Worm (Caenorhabditis elegans) whole organism, L4 larva: Measurements from ENCODE around the gene srz-56.

Source experiments
- F26F4.8 ChIP-seq: fragments of 200-800 bp; sonication (Bioruptor generic); conservative IDR thresholded peaks from 2 replicates; pipeline ENCODE4 v1.3.6; 2022; ENCODE audit warnings: missing genetic modification characterization, missing compliant biosample characterization
- R02D3.7 ChIP-seq: fragments of 150-350 bp; sonication (generic microtip); optimal IDR thresholded peaks from 3 replicates; lab custom pipeline; 2014; ENCODE audit warnings: missing biosample characterization, missing genetic modification characterization
- Y5F2A.4 ChIP-seq: fragments of 200-800 bp; sonication (Bioruptor generic); optimal IDR thresholded peaks from 2 replicates; lab custom pipeline; 2018; ENCODE audit warnings: mild to moderate bottlenecking, missing genetic modification characterization, missing compliant biosample characterization
- aha-1 ChIP-seq: fragments of 150-350 bp; peaks from one replicate; lab custom pipeline; 2014; ENCODE audit warnings: missing biosample characterization, missing genetic modification characterization
- arid-1 ChIP-seq: fragments of 200-800 bp; sonication (Bioruptor generic); conservative IDR thresholded peaks from 2 replicates; pipeline ENCODE4 v1.3.6; 2022; ENCODE audit warnings: missing genetic modification reagents, missing genetic modification characterization, missing compliant biosample characterization
- attf-4 ChIP-seq: sonication (generic microtip); optimal IDR thresholded peaks from 3 replicates; lab custom pipeline; 2017; ENCODE audit warnings: missing biosample characterization, missing genetic modification characterization
- ceh-62 ChIP-seq: sonication (generic microtip); optimal IDR thresholded peaks from 2 replicates; lab custom pipeline; 2017; ENCODE audit warnings: missing biosample characterization, missing genetic modification characterization
- daf-16 ChIP-seq, 3 experiments: sonication (generic microtip); optimal IDR thresholded peaks; 2 replicates each; lab custom pipeline; 2016 to 2017; ENCODE audit warnings: missing genetic modification characterization in 3 of 3, missing genetic modification reagents in 3 of 3, mild to moderate bottlenecking in 2 of 3, missing compliant biosample characterization in 2 of 3, missing biosample characterization in 1 of 3, moderate library complexity in 1 of 3
- daf-19 ChIP-seq: fragments of 200-800 bp; sonication (Bioruptor generic); conservative IDR thresholded peaks from 2 replicates; pipeline ENCODE4 v1.3.6; 2022; ENCODE audit warnings: missing genetic modification characterization, missing compliant biosample characterization
- dmd-9 ChIP-seq: fragments of 200-800 bp; sonication (Bioruptor generic); IDR thresholded peaks from 2 replicates; pipeline ENCODE4 v1.3.6; 2022; ENCODE audit warnings: missing genetic modification reagents, missing genetic modification characterization, missing compliant biosample characterization
- duxl-1 ChIP-seq: sonication (generic microtip); optimal IDR thresholded peaks from 2 replicates; lab custom pipeline; 2016; ENCODE audit warnings: mild to moderate bottlenecking, missing genetic modification characterization, moderate library complexity, missing compliant biosample characterization; ENCODE audit not compliant: poor library complexity
- dve-1 ChIP-seq: sonication (generic microtip); optimal IDR thresholded peaks from 2 replicates; lab custom pipeline; 2017; ENCODE audit warnings: antibody characterized with exemption, mild to moderate bottlenecking, missing genetic modification characterization, missing compliant biosample characterization; ENCODE audit not compliant: insufficient read depth
- fkh-10 ChIP-seq: fragments of 150-350 bp; optimal IDR thresholded peaks from 2 replicates; lab custom pipeline; 2014; ENCODE audit warnings: missing biosample characterization, missing genetic modification reagents, missing genetic modification characterization
- fos-1 ChIP-seq: fragments of 150-350 bp; optimal IDR thresholded peaks from 2 replicates; lab custom pipeline; 2014; ENCODE audit warnings: missing biosample characterization, missing genetic modification characterization
- gei-8 ChIP-seq: fragments of 200-800 bp; sonication (Bioruptor generic); optimal IDR thresholded peaks from 2 replicates; lab custom pipeline; 2018; ENCODE audit warnings: mild to moderate bottlenecking, missing genetic modification characterization, missing compliant biosample characterization
- hlh-30 ChIP-seq: sonication (generic microtip); optimal IDR thresholded peaks from 2 replicates; lab custom pipeline; 2017; ENCODE audit warnings: antibody characterized with exemption, mild to moderate bottlenecking, missing genetic modification characterization, missing compliant biosample characterization; ENCODE audit not compliant: insufficient read depth
- lin-13 ChIP-seq: fragments of 150-350 bp; optimal IDR thresholded peaks from 2 replicates; lab custom pipeline; 2014; ENCODE audit warnings: missing biosample characterization, missing genetic modification reagents, missing genetic modification characterization
- lir-3 ChIP-seq: sonication (generic microtip); optimal IDR thresholded peaks from 2 replicates; lab custom pipeline; 2016; ENCODE audit warnings: mild to moderate bottlenecking, missing genetic modification characterization, missing compliant biosample characterization
- madf-5 ChIP-seq, 2 experiments: fragments of 200-800 bp; sonication (Bioruptor generic); IDR thresholded peaks; 2 replicates each; pipeline ENCODE4 v1.3.6; 2022; ENCODE audit warnings: missing compliant biosample characterization in 2 of 2, missing genetic modification characterization in 2 of 2
- mep-1 ChIP-seq: fragments of 150-350 bp; sonication (generic microtip); optimal IDR thresholded peaks from 3 replicates; lab custom pipeline; 2014; ENCODE audit warnings: missing biosample characterization, missing genetic modification characterization
- mxl-2 ChIP-seq: fragments of 200-800 bp; sonication (Bioruptor generic); conservative IDR thresholded peaks from 2 replicates; pipeline ENCODE4 v1.3.6; 2022; ENCODE audit warnings: missing genetic modification reagents, missing genetic modification characterization, missing compliant biosample characterization
- mxl-3 ChIP-seq: fragments of 200-800 bp; sonication (Bioruptor generic); optimal IDR thresholded peaks from 2 replicates; lab custom pipeline; 2018; ENCODE audit warnings: mild to moderate bottlenecking, missing genetic modification characterization, missing compliant biosample characterization
- nhr-10 ChIP-seq: fragments of 150-350 bp; optimal IDR thresholded peaks from 2 replicates; lab custom pipeline; 2014; ENCODE audit warnings: missing biosample characterization, missing genetic modification characterization
- nhr-102 ChIP-seq: sonication (generic microtip); optimal IDR thresholded peaks from 2 replicates; lab custom pipeline; 2016; ENCODE audit warnings: mild to moderate bottlenecking, missing genetic modification characterization, moderate library complexity, missing compliant biosample characterization
- nhr-11 ChIP-seq: fragments of 150-350 bp; optimal IDR thresholded peaks from 2 replicates; lab custom pipeline; 2014; ENCODE audit warnings: missing biosample characterization, missing genetic modification characterization
- nhr-237 ChIP-seq: sonication (generic microtip); optimal IDR thresholded peaks from 2 replicates; lab custom pipeline; 2017; ENCODE audit warnings: missing biosample characterization, missing genetic modification characterization
- nhr-28 ChIP-seq: fragments of 150-350 bp; optimal IDR thresholded peaks from 2 replicates; lab custom pipeline; 2014; ENCODE audit warnings: missing biosample characterization, missing genetic modification characterization
- nhr-41 ChIP-seq: fragments of 200-800 bp; sonication (Bioruptor generic); IDR thresholded peaks from 2 replicates; pipeline ENCODE4 v1.3.6; 2022; ENCODE audit warnings: missing genetic modification reagents, missing genetic modification characterization, missing compliant biosample characterization
- nhr-42 ChIP-seq: fragments of 200-800 bp; sonication (Bioruptor generic); IDR thresholded peaks from 2 replicates; pipeline ENCODE4 v1.3.6; 2022; ENCODE audit warnings: missing genetic modification characterization, missing compliant biosample characterization
- nhr-48 ChIP-seq: sonication (generic microtip); optimal IDR thresholded peaks from 2 replicates; lab custom pipeline; 2016; ENCODE audit warnings: mild to moderate bottlenecking, missing genetic modification characterization, missing compliant biosample characterization
- pqm-1 ChIP-seq: sonication (generic microtip); optimal IDR thresholded peaks from 2 replicates; lab custom pipeline; 2017; ENCODE audit warnings: missing biosample characterization, missing genetic modification characterization
- saeg-2 ChIP-seq: fragments of 200-800 bp; sonication (Bioruptor generic); IDR thresholded peaks from 2 replicates; pipeline ENCODE4 v1.3.6; 2022; ENCODE audit warnings: missing genetic modification reagents, missing genetic modification characterization, missing compliant biosample characterization
- snpc-4 ChIP-seq: fragments of 150-350 bp; optimal IDR thresholded peaks from 2 replicates; lab custom pipeline; 2014; ENCODE audit warnings: missing biosample characterization, missing genetic modification characterization
- spr-1 ChIP-seq: sonication (generic microtip); optimal IDR thresholded peaks from 2 replicates; lab custom pipeline; 2016; ENCODE audit warnings: mild to moderate bottlenecking, missing genetic modification characterization, missing compliant biosample characterization
- unc-39 ChIP-seq: sonication (generic microtip); optimal IDR thresholded peaks from 2 replicates; lab custom pipeline; 2017; ENCODE audit warnings: missing biosample characterization, missing genetic modification characterization
- vab-7 ChIP-seq: fragments of 200-800 bp; sonication (Bioruptor generic); IDR thresholded peaks from 2 replicates; pipeline ENCODE4 v1.3.6; 2022; ENCODE audit warnings: missing genetic modification reagents, missing genetic modification characterization, missing compliant biosample characterization
- zfp-3 ChIP-seq: fragments of 200-800 bp; sonication (Bioruptor generic); conservative IDR thresholded peaks from 2 replicates; pipeline ENCODE4 v1.3.6; 2022; ENCODE audit warnings: missing genetic modification reagents, missing genetic modification characterization, missing compliant biosample characterization
- ztf-7 ChIP-seq: fragments of 150-350 bp; optimal IDR thresholded peaks from 2 replicates; lab custom pipeline; 2014; ENCODE audit warnings: missing biosample characterization, missing genetic modification characterization

The srz-56 gene

DNA sequence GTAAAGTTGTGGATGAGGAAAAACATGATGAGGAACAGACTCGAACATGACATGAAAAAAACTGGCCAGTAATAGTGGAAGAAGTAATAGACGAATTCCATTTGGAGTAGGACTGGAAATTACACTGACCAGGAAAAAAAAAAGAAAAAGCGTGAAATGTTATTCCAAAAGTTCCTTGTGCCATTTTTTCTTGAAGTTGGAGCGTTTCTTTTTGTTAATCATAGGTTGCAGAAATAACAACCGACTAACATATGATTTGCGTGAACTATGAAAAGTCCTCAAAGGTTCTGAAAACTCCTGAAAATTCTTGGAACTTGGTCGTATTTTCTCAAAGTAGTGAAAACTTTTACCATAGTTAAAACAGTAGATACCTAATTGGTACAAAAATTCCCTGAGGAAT lies 5.2 kb downstream of the srz-56 start, which contains the start of gene srd-67:
srd-67 (minus strand) TSS at position 101 of the 400 bp plus-strand sequence.
- TF ChIP-seq aha-1 (peak; percentile 14), dmd-9 (GFP tag; lab: Robert Waterston, UW) (no peak)

DNA sequence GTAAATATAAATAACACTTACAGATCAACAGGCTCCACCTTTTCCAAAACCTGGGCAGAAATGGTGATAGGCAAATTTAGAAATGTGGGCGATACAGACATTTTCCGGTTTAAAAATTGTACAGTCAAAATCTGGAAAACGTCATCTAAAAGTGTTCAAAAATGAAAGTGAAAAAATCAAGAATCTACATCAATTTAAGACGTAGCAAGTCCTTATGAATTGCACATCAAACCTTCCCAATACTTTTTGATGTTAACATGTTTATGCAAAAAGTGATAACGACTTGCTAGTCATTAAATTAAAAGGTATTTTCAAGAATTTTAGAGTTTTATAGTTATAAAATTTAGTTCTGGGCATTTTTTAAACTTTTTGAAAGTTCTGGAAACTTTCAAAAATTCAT lies 10.8 kb downstream of the srz-56 start, which contains the start of gene fbxa-7:
fbxa-7 (minus strand) TSS at position 101 of the 400 bp plus-strand sequence.
- TF ChIP-seq ztf-7 (tag; lab: Kevin White, UChicago): no peak
- TF ChIP-seq lir-3 (tag; lab: Kevin White, UChicago): no peak
- no peak for TF ChIP-seq nhr-42 (GFP tag; lab: Robert Waterston, UW)
- no peak for TF ChIP-seq gei-8 (GFP tag; lab: Kevin White, UChicago)
- TF ChIP-seq spr-1: no peak
- no peak for TF ChIP-seq mxl-3 (GFP tag; lab: Kevin White, UChicago)
- no peak for TF ChIP-seq mxl-2 (GFP tag; lab: Robert Waterston, UW)
- no peak for TF ChIP-seq saeg-2 (GFP tag; lab: Robert Waterston, UW)
- TF ChIP-seq arid-1 (GFP tag; lab: Robert Waterston, UW): no peak
- TF ChIP-seq fkh-10 (GFP tag; lab: Kevin White, UChicago): no peak
- no peak for TF ChIP-seq vab-7 (GFP tag; lab: Robert Waterston, UW)
- TF ChIP-seq duxl-1 (tag; lab: Kevin White, UChicago): no peak
- TF ChIP-seq ceh-62 (tag; lab: Kevin White, UChicago): no peak
- TF ChIP-seq R02D3.7: no peak
- TF ChIP-seq nhr-102 (tag; lab: Kevin White, UChicago): no peak
- no peak for TF ChIP-seq F26F4.8 (GFP tag; lab: Robert Waterston, UW)
- TF ChIP-seq zfp-3 (GFP tag; lab: Robert Waterston, UW): no peak
- TF ChIP-seq, all 104 proteins: peak for 0

DNA sequence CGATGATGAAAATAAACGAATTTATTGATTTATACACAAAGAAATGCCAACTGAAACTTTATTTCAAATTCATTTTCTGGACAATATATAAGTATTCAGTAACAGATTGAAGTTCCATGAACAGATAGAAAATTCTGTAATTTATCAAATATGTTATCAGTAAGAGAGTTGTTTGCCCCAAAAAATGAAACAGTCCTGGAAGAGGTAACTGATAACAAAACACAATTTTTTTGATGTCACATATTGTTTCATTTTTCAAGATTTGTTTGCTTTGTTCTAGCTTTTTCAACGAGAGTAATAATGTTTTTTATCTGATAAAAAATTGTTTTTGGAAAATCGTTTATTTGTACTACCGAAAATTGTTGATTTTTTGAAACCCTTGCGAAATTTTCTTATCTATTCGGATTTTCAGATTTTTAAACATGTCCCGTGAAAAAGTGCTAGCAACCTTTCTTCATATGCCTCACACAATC lies 12.5 kb downstream of the srz-56 start, which contains the start of gene fbxa-73:
fbxa-73 (plus strand) TSS at position 423 of the 473 bp plus-strand sequence.
- TF ChIP-seq nhr-28 (tag; lab: Kevin White, UChicago) (peak; percentile 64), F26F4.8 (GFP tag; lab: Robert Waterston, UW) (no peak), snpc-4 (tag; lab: Kevin White, UChicago) (no peak), nhr-42 (GFP tag; lab: Robert Waterston, UW) (no peak), nhr-237 (tag; lab: Kevin White, UChicago) (no peak), daf-16 (GFP tag; optimal IDR thresholded peaks at IDR 0.05; lab: Kevin White, UChicago) (no peak), daf-16 (tag; optimal IDR thresholded peaks at IDR 0.05; lab: Kevin White, UChicago) (peak; percentile 84), aha-1 (no peak), pqm-1 (tag; lab: Kevin White, UChicago) (peak; percentile 83), hlh-30 (no peak), nhr-11 (tag; lab: Kevin White, UChicago) (no peak)

DNA sequence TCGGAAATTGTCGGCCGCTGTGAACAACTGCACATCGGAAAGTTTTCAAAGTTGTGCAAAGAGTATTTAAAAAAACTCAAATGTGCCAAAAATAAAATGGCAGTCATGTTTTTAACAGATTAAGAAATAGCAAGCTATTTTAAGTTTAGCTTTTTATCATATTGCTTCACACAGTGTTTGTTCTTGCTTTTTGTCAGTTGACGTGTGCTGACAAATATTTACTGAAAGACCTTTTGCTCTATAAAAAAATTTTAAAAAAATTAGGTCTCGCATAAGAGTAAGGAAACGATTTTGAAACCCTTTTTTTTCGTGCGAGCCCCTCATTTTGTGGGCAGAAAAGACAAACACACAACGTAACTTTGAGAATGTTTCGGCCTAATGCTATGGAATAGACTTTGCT lies 15.0 kb downstream of the srz-56 start, which contains the start of gene fbxa-71:
fbxa-71 (plus strand) TSS at position 301 of the 400 bp plus-strand sequence.
- TF ChIP-seq snpc-4 (tag; lab: Kevin White, UChicago) (no peak), nhr-48 (tag; lab: Kevin White, UChicago) (no peak), attf-4 (tag; lab: Kevin White, UChicago) (no peak), hlh-30 (no peak), dve-1 (tag; lab: Kevin White, UChicago) (no peak), saeg-2 (GFP tag; lab: Robert Waterston, UW) (no peak), nhr-10 (no peak), lin-13 (GFP tag; lab: Kevin White, UChicago) (no peak), daf-19 (GFP tag; lab: Robert Waterston, UW) (no peak), spr-1 (no peak), Y5F2A.4 (GFP tag; lab: Kevin White, UChicago) (no peak), madf-5 (GFP tag; IDR thresholded peaks at IDR 0.05; lab: Robert Waterston, UW) (no peak), R02D3.7 (no peak), mep-1 (tag; lab: Kevin White, UChicago) (no peak), fos-1 (tag; lab: Kevin White, UChicago) (no peak), nhr-41 (GFP tag; lab: Robert Waterston, UW) (no peak), zfp-3 (GFP tag; lab: Robert Waterston, UW) (no peak), mxl-2 (GFP tag; lab: Robert Waterston, UW) (no peak), unc-39 (tag; lab: Kevin White, UChicago) (no peak), vab-7 (GFP tag; lab: Robert Waterston, UW) (no peak)
